Fruit fly (Drosophila melanogaster) whole organism, prepupa: Measurements from ENCODE around the gene yellow-g2.

Experiments
- Blimp-1 ChIP-seq: fragments of 200-800 bp; sonication (Bioruptor generic); optimal IDR thresholded peaks from 3 replicates; lab custom pipeline; 2017; ENCODE audit warnings: missing biosample characterization, missing genetic modification characterization, mild to moderate bottlenecking, moderate library complexity, missing genetic modification reagents
- CG10631 ChIP-seq: fragments of 200-800 bp; sonication (Bioruptor generic); optimal IDR thresholded peaks from 2 replicates; lab custom pipeline; 2016; ENCODE audit warnings: missing biosample characterization, missing genetic modification characterization
- CG11762 ChIP-seq: fragments of 200-800 bp; sonication (Bioruptor generic); optimal IDR thresholded peaks from 3 replicates; lab custom pipeline; 2016; ENCODE audit warnings: missing biosample characterization, missing genetic modification characterization; ENCODE audit not compliant: insufficient read depth
- CG15336 ChIP-seq: fragments of 200-800 bp; sonication (Bioruptor generic); IDR thresholded peaks from 2 replicates; pipeline ENCODE4 v1.3.6; 2022; ENCODE audit warnings: missing biosample characterization, missing genetic modification characterization
- CG16779 ChIP-seq: fragments of 200-800 bp; sonication (Bioruptor generic); optimal IDR thresholded peaks from 3 replicates; lab custom pipeline; 2017; ENCODE audit warnings: missing biosample characterization, mild to moderate bottlenecking, missing genetic modification characterization
- CG3032 ChIP-seq: fragments of 200-800 bp; optimal IDR thresholded peaks from 2 replicates; lab custom pipeline; 2019; ENCODE audit warnings: missing biosample characterization, mild to moderate bottlenecking, missing genetic modification characterization, moderate library complexity
- CG3919 ChIP-seq: fragments of 200-800 bp; sonication (Bioruptor generic); optimal IDR thresholded peaks from 3 replicates; lab custom pipeline; 2016; ENCODE audit warnings: missing biosample characterization, missing genetic modification characterization
- CG6276 ChIP-seq: fragments of 200-800 bp; sonication (Bioruptor generic); optimal IDR thresholded peaks from 2 replicates; lab custom pipeline; 2017; ENCODE audit warnings: missing biosample characterization, mild to moderate bottlenecking, missing genetic modification characterization
- CG6792 ChIP-seq: fragments of 200-800 bp; sonication (Bioruptor generic); optimal IDR thresholded peaks from 3 replicates; lab custom pipeline; 2016; ENCODE audit warnings: missing biosample characterization, missing genetic modification characterization
- CG6854 ChIP-seq: fragments of 200-800 bp; sonication (Bioruptor generic); optimal IDR thresholded peaks from 2 replicates; lab custom pipeline; 2017; ENCODE audit warnings: missing biosample characterization, mild to moderate bottlenecking, missing genetic modification characterization
- CG8119 ChIP-seq: fragments of 200-800 bp; sonication (Bioruptor generic); IDR thresholded peaks from 3 replicates; pipeline ENCODE4 v1.3.6; 2022; ENCODE audit warnings: missing biosample characterization, missing genetic modification characterization
- CG8319 ChIP-seq: fragments of 200-800 bp; sonication (Bioruptor generic); optimal IDR thresholded peaks from 3 replicates; lab custom pipeline; 2016; ENCODE audit warnings: missing biosample characterization, missing genetic modification characterization
- CG8632 ChIP-seq: fragments of 200-800 bp; sonication (Bioruptor generic); optimal IDR thresholded peaks from 3 replicates; lab custom pipeline; 2016; ENCODE audit warnings: missing biosample characterization, missing genetic modification characterization
- CG9139 ChIP-seq: fragments of 200-800 bp; sonication (Bioruptor generic); optimal IDR thresholded peaks from 3 replicates; lab custom pipeline; 2017; ENCODE audit warnings: missing biosample characterization, mild to moderate bottlenecking, missing genetic modification characterization
- Eip93F ChIP-seq: fragments of 200-800 bp; sonication (Bioruptor generic); optimal IDR thresholded peaks from 2 replicates; lab custom pipeline; 2016; ENCODE audit warnings: missing biosample characterization, mild to moderate bottlenecking, missing genetic modification characterization
- Hr4 ChIP-seq: fragments of 200-800 bp; sonication (Bioruptor generic); optimal IDR thresholded peaks from 3 replicates; lab custom pipeline; 2016; ENCODE audit warnings: missing biosample characterization, missing genetic modification characterization
- Lpt ChIP-seq: fragments of 200-800 bp; sonication (Bioruptor generic); optimal IDR thresholded peaks from 3 replicates; lab custom pipeline; 2016; ENCODE audit warnings: missing biosample characterization, missing genetic modification characterization
- Smox ChIP-seq: fragments of 200-800 bp; sonication (Bioruptor generic); optimal IDR thresholded peaks from 3 replicates; lab custom pipeline; 2016; ENCODE audit warnings: missing biosample characterization, missing genetic modification characterization
- Sox102F ChIP-seq: fragments of 200-800 bp; sonication (Bioruptor generic); optimal IDR thresholded peaks from 2 replicates; lab custom pipeline; 2016; ENCODE audit warnings: missing biosample characterization, mild to moderate bottlenecking, missing genetic modification characterization
- Sox14 ChIP-seq: fragments of 200-800 bp; sonication (Bioruptor generic); optimal IDR thresholded peaks from 3 replicates; lab custom pipeline; 2016; ENCODE audit warnings: missing biosample characterization, missing genetic modification characterization
- achi ChIP-seq: fragments of 200-800 bp; sonication (Bioruptor generic); optimal IDR thresholded peaks from 3 replicates; lab custom pipeline; 2016; ENCODE audit warnings: missing biosample characterization, missing genetic modification characterization
- dac ChIP-seq: fragments of 200-800 bp; sonication (Bioruptor generic); optimal IDR thresholded peaks from 2 replicates; lab custom pipeline; 2017; ENCODE audit warnings: missing biosample characterization, mild to moderate bottlenecking, missing genetic modification characterization
- dsx ChIP-seq: fragments of 200-800 bp; optimal IDR thresholded peaks from 3 replicates; lab custom pipeline; 2019; ENCODE audit warnings: missing biosample characterization, mild to moderate bottlenecking, missing genetic modification characterization, moderate library complexity; ENCODE audit not compliant: poor library complexity, severe bottlenecking
- eg ChIP-seq: fragments of 200-800 bp; sonication (Bioruptor generic); IDR thresholded peaks from 3 replicates; pipeline ENCODE4 v1.3.6; 2022; ENCODE audit warnings: missing biosample characterization, missing genetic modification characterization
- fd59A ChIP-seq: fragments of 200-800 bp; sonication (Bioruptor generic); optimal IDR thresholded peaks from 2 replicates; lab custom pipeline; 2017; ENCODE audit warnings: missing biosample characterization, mild to moderate bottlenecking, missing genetic modification characterization, missing genetic modification reagents
- fkh ChIP-seq: fragments of 200-800 bp; sonication (Bioruptor generic); optimal IDR thresholded peaks from 3 replicates; lab custom pipeline; 2017; ENCODE audit warnings: missing biosample characterization, mild to moderate bottlenecking, missing genetic modification characterization, moderate library complexity
- pdm3 ChIP-seq: fragments of 200-800 bp; sonication (Bioruptor generic); optimal IDR thresholded peaks from 3 replicates; lab custom pipeline; 2016; ENCODE audit warnings: missing biosample characterization, missing genetic modification characterization
- svp ChIP-seq: fragments of 200-800 bp; sonication (Bioruptor generic); peaks from one replicate; lab custom pipeline; 2016; ENCODE audit warnings: missing biosample characterization, missing genetic modification characterization
- topi ChIP-seq: fragments of 200-800 bp; sonication (Bioruptor generic); optimal IDR thresholded peaks from 3 replicates; lab custom pipeline; 2016; ENCODE audit warnings: missing biosample characterization, missing genetic modification characterization
- vri ChIP-seq: fragments of 200-800 bp; sonication (Bioruptor generic); optimal IDR thresholded peaks from 3 replicates; lab custom pipeline; 2016; ENCODE audit warnings: missing biosample characterization, mild to moderate bottlenecking, missing genetic modification characterization

Gene yellow-g2

dm6 chr3L:2237543-2238233 lies 38.7 kb upstream of the yellow-g2 start, which contains the start of gene ACXD:
ACXD (plus strand) TSS chr3L:2237608.
- TF ChIP-seq vri (GFP tag; lab: Kevin White, UChicago) (peak; percentile 46), CG3919 (GFP tag; lab: Kevin White, UChicago) (no peak), fkh (no peak), CG11762 (GFP tag; lab: Kevin White, UChicago) (no peak), Sox102F (GFP tag; lab: Kevin White, UChicago) (no peak), CG3032 (no peak), Blimp-1 (no peak), svp (peak; percentile 78), CG16779 (tag; lab: Kevin White, UChicago) (no peak), CG8119 (GFP tag; lab: Robert Waterston, UW) (no peak)

- TF ChIP-seq CG15336 (GFP tag; lab: Robert Waterston, UW) (0 out of 2 replicates have a peak, but pooled peaks have one; percentile 13), pdm3 (GFP tag; lab: Kevin White, UChicago) (no peak), eg (GFP tag; lab: Robert Waterston, UW) (no peak), CG6854 (GFP tag; lab: Kevin White, UChicago) (no peak), dac (GFP tag; lab: Kevin White, UChicago) (no peak), CG8319 (GFP tag; lab: Kevin White, UChicago) (peak; percentile 8), dsx (GFP tag; lab: Kevin White, UChicago) (no peak)
Observed at dm6 chr3L:2243846-2244528, 32.4 kb upstream of the yellow-g2 start, which contains the start of gene CG32301. CG32301 (plus strand) TSS chr3L:2244478.

DNA sequence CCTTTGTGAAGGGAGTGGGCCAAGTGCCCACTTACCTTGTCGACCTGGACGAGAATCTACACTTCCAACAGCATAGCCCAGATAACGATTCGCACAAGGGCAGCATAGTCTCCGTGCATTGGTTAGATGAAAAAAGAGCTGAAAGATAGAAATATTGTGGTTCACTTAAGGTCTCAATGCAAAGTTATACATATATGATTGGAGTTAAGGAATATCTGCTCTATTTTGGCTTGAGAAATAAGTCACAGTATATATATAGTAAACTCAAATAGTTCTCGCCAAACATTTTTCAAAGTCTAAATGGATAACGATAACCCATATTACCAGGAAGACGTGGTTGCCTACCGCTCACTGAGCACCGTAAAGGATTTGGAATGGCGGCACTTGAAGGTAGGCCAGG lies 28.0 kb upstream of the yellow-g2 start, which contains the start of gene CG32305:
CG32305 (plus strand) TSS at position 301 of the 400 bp plus-strand sequence.
- TF ChIP-seq Lpt (GFP tag; lab: Kevin White, UChicago) (no peak), CG8119 (GFP tag; lab: Robert Waterston, UW) (no peak), Hr4 (GFP tag; lab: Kevin White, UChicago) (no peak), CG3032 (no peak), fd59A (GFP tag; lab: Kevin White, UChicago) (no peak), CG6792 (GFP tag; lab: Kevin White, UChicago) (no peak), fkh (no peak), Sox14 (GFP tag; lab: Kevin White, UChicago) (no peak), pdm3 (GFP tag; lab: Kevin White, UChicago) (no peak), CG6854 (GFP tag; lab: Kevin White, UChicago) (no peak), Sox102F (GFP tag; lab: Kevin White, UChicago) (no peak), CG6276 (GFP tag; lab: Kevin White, UChicago) (no peak), Smox (GFP tag; lab: Kevin White, UChicago) (no peak), CG8319 (GFP tag; lab: Kevin White, UChicago) (no peak)

dm6 chr3L:2253962-2254662 lies 22.2 kb upstream of the yellow-g2 start:
- TF ChIP-seq Eip93F (GFP tag; lab: Kevin White, UChicago), result no peak
- TF ChIP-seq topi (GFP tag; lab: Kevin White, UChicago), result no peak
- TF ChIP-seq achi, result no peak
- TF ChIP-seq CG15336 (GFP tag; lab: Robert Waterston, UW), result no peak
- peak; percentile 81 for TF ChIP-seq fkh

dm6 chr3L:2255775-2256174 lies 20.6 kb upstream of the yellow-g2 start:
- TF ChIP-seq Smox (GFP tag; lab: Kevin White, UChicago), result no peak
- TF ChIP-seq CG8632, result no peak
- peak; percentile 51; the same call in 2 of the 3 replicates for TF ChIP-seq eg (GFP tag; lab: Robert Waterston, UW)
- TF ChIP-seq fkh, result no peak
- TF ChIP-seq CG8119 (GFP tag; lab: Robert Waterston, UW), result peak; percentile 11; the same call in 1 of the 3 replicates
- TF ChIP-seq Hr4 (GFP tag; lab: Kevin White, UChicago), result no peak
- TF ChIP-seq CG10631, result no peak
- peak; percentile 20; the same call in 1 of the 2 replicates for TF ChIP-seq CG15336 (GFP tag; lab: Robert Waterston, UW)
- TF ChIP-seq CG8319 (GFP tag; lab: Kevin White, UChicago), result no peak
- TF ChIP-seq CG9139 (GFP tag; lab: Kevin White, UChicago), result no peak
- no peak for TF ChIP-seq dac (GFP tag; lab: Kevin White, UChicago)
